Fruit fly (Drosophila melanogaster): ENCODE data around the gene ttk.

DNA sequence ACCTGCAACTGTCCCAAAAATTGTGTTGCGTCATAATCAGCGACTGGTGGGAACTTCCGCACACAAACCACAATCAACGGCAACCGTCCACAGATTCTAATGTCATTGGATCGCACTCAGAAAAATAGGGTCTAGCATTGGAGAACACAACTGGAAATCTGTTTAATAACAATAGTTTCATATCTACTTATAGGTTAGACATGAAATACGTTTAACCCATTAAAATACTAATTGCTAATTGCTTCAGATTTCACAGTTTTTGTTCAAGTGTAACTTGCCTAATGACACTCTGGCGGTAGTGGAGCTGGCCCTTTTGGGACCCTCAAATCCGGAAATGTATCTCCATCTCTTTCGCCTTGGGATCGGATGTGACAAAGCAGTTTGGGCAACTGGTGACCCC lies 17.0 kb upstream of the ttk start:
- TF ChIP-seq HLH4C (GFP tag; IDR thresholded peaks at IDR 0.05; ENCODE audit: partially characterized antibody) (no peak), sima (GFP tag; optimal IDR thresholded peaks at IDR 0.05) (no peak), Xbp1 (GFP tag; optimal IDR thresholded peaks at IDR 0.05) (peak; percentile 22), hkb (optimal IDR thresholded peaks at IDR 0.05) (no peak), hkb (GFP tag; IDR thresholded peaks at IDR 0.05) (no peak), Abd-B (GFP tag; optimal IDR thresholded peaks at IDR 0.05) (no peak), Taf1 (GFP tag; IDR thresholded peaks at IDR 0.05) (no peak), PHDP (tag; optimal IDR thresholded peaks at IDR 0.05) (no peak), Tbp (GFP tag; optimal IDR thresholded peaks at IDR 0.05) (no peak), D19B (GFP tag; optimal IDR thresholded peaks at IDR 0.05) (no peak), CG17829 (tag; optimal IDR thresholded peaks at IDR 0.05) (peak; percentile 13), CG3995 (GFP tag; optimal IDR thresholded peaks at IDR 0.05) (no peak), Hr39 (optimal IDR thresholded peaks at IDR 0.05) (no peak), ase (GFP tag; IDR thresholded peaks at IDR 0.05) (no peak), CG11085 (GFP tag; IDR thresholded peaks at IDR 0.05) (no peak)

All from whole organism, embryonic.